Worm (Caenorhabditis elegans): ENCODE data around the gene grl-17.

grl-17 gene

DNA sequence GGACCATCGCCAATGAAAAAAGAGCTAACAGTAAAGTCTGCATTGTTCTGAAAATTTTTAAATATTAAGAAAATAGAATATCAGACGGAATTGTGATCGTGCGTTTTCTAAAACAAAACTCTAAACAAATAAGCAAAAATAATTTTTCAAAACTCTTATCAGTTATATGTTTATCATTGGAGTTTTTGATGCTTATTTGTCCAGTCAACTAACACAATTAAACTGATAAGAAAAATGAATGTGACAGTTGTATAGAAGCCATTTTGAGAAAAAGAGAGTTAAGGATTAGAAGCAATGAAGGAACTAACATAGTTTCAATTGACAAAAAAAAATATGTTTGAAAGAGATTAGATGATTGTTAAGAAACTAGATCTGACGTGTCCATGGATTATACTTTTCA lies 33.0 kb downstream of the grl-17 start, which contains the start of gene ttr-44:
Gene ttr-44, minus strand, starts transcription at position 47 of the 400 bp plus-strand sequence.
- TF ChIP-seq elt-2 (tag; optimal IDR thresholded peaks at IDR 0.05) (peak; percentile 76), ceh-31 (tag; optimal IDR thresholded peaks at IDR 0.05) (no peak), ets-4 (tag; optimal IDR thresholded peaks at IDR 0.05) (no peak)

DNA sequence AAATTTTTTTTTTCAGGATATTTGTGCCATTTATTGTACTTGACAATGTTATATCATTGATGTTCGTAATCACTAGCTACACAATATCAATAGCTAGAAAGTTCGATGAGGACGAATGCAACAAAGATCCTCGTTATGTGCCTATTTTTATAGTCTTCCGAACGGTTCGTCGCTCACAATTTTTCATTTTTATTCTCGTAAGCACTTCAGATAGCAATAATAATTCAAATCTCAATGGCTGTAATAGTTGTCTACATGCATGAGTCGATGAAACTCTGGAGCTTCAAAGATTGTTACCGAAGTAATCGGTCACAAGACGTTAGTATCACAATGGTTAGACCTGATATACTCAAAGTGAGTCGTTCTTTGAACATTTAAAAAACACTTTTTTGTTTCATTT lies 34.6 kb downstream of the grl-17 start:
- TF ChIP-seq unc-86 (tag; optimal IDR thresholded peaks at IDR 0.05) (no peak), lim-6 (tag; optimal IDR thresholded peaks at IDR 0.05) (no peak), sox-2 (GFP tag; IDR thresholded peaks at IDR 0.05) (no peak), tbx-7 (tag; optimal IDR thresholded peaks at IDR 0.05) (no peak), pag-3 (tag; optimal IDR thresholded peaks at IDR 0.05; ENCODE audit: borderline replicate concordance) (no peak), nhr-11 (tag; optimal IDR thresholded peaks at IDR 0.05) (no peak), ceh-18 (tag; optimal IDR thresholded peaks at IDR 0.05) (no peak), nfya-1 (tag; optimal IDR thresholded peaks at IDR 0.05) (no peak)

DNA sequence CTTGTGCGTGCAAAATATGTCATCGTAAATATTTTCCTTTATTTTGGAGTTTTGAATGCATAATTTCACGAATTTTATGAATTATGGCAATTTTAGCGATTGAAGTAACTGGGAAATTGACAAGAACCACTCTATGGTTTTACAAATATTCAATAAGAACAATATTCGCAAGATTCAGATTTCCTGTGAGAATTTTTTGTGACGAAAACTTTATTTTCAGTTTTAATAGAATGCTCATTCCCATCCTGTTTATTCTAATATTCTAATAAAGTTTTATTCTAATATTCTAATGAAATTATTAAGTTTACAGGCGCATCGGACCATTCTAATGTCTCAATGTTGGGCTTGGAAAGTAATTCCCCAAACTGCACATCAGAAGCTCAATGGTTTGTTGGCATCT lies 40.5 kb downstream of the grl-17 start, which contains the start of gene R11G10.3:
Gene R11G10.3, plus strand, starts transcription at position 301 of the 400 bp plus-strand sequence.
- TF ChIP-seq ceh-48 (tag; optimal IDR thresholded peaks at IDR 0.05) = no peak

DNA sequence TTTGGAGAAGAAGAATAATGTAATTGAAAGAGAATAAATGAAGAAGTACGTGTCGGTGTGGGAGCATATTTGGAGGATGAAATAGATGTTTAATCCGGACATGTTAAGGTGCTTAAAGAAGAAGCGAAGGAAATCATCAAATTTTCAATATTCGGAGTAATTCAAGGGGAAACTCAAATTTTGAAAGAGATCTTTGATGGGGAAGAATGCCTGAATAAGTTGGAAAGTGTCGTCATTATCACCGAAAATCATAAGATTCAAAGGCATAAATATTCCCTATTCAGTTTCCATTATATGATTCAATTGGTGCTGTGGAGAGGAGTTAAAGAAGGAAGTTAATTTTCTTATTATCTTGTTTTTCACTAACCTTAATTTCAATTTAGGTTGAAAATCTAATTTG lies 48.6 kb downstream of the grl-17 start, which contains the start of gene semi-1:
Gene semi-1, minus strand, starts transcription at position 101 of the 400 bp plus-strand sequence.
- no peak for TF ChIP-seq odd-2 (tag; optimal IDR thresholded peaks at IDR 0.05)
- TF ChIP-seq sox-4 (tag; optimal IDR thresholded peaks at IDR 0.05) = no peak
- TF ChIP-seq nfya-1 (tag; optimal IDR thresholded peaks at IDR 0.05) = no peak
- no peak for TF ChIP-seq elt-4 (tag; optimal IDR thresholded peaks at IDR 0.05)
- TF ChIP-seq lin-11 (tag; optimal IDR thresholded peaks at IDR 0.05) = no peak

DNA sequence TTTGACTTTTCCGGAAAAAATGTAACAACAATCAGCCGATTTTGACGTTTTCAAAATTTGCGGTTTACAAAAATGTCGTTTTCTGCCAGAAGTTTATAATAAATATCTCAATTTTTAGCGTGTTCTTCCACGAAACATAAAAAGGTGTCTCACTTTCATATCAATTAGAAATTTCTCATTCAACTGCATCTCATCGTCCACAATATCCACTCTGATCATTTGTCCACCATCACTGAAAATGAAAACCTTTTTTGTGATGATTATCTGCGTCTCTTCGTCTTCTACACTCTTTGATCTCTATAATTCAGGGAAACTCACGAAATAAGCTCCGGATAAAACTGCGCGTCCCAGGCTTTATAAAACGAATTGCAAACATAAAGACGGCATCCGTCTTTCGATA lies 51.2 kb downstream of the grl-17 start:
- TF ChIP-seq ref-2 (tag; optimal IDR thresholded peaks at IDR 0.05) (no peak), C38D4.7 (GFP tag; optimal IDR thresholded peaks at IDR 0.05) (no peak), hlh-13 (GFP tag; optimal IDR thresholded peaks at IDR 0.05) (no peak), dve-1 (tag; optimal IDR thresholded peaks at IDR 0.05) (no peak), C08G9.2 (tag; optimal IDR thresholded peaks at IDR 0.05) (no peak), unc-3 (GFP tag; conservative IDR thresholded peaks at IDR 0.05) (no peak), unc-3 (tag; optimal IDR thresholded peaks at IDR 0.05) (no peak), odd-2 (tag; optimal IDR thresholded peaks at IDR 0.05) (no peak), K02D7.2 (tag; optimal IDR thresholded peaks at IDR 0.05) (no peak), ceh-30 (tag; optimal IDR thresholded peaks at IDR 0.05) (no peak), hlh-30 (tag; optimal IDR thresholded peaks at IDR 0.05; ENCODE audit: insufficient read depth) (no peak), ceh-45 (GFP tag; IDR thresholded peaks at IDR 0.05) (no peak), pqm-1 (tag; optimal IDR thresholded peaks at IDR 0.05) (no peak), elt-4 (tag; optimal IDR thresholded peaks at IDR 0.05) (no peak), tbx-2 (tag; optimal IDR thresholded peaks at IDR 0.05) (no peak)

All from whole organism, late embryonic.